Fruit fly (Drosophila melanogaster): ENCODE data around the gene Sgs8.

Gene Sgs8

dm6 chr3L:11533704-11534319 lies 24.6 kb upstream of the Sgs8 start (continued):
- TF ChIP-seq CG11696 (GFP tag; IDR thresholded peaks at IDR 0.05), result no peak
- TF ChIP-seq CG34376 (GFP tag; optimal IDR thresholded peaks at IDR 0.05), result peak; percentile 78
- TF ChIP-seq CG2129 (GFP tag; IDR thresholded peaks at IDR 0.05; ENCODE audit: partially characterized antibody), result no peak
- TF ChIP-seq CG34224 (GFP tag; IDR thresholded peaks at IDR 0.05; ENCODE audit: partially characterized antibody), result 0 out of 3 replicates have a peak, but pooled peaks have one; percentile 14
- TF ChIP-seq CG6254 (GFP tag; optimal IDR thresholded peaks at IDR 0.05), result no peak
- peak; percentile 32 for TF ChIP-seq CG5180 (GFP tag; optimal IDR thresholded peaks at IDR 0.05)
- no peak for TF ChIP-seq CG6175 (GFP tag; IDR thresholded peaks at IDR 0.05)
- TF ChIP-seq maf-S (GFP tag; optimal IDR thresholded peaks at IDR 0.05), result no peak
- no peak for TF ChIP-seq CG11398 (GFP tag; optimal IDR thresholded peaks at IDR 0.05)
- TF ChIP-seq CG8765 (GFP tag; IDR thresholded peaks at IDR 0.05), result no peak
- 0 out of 2 replicates have a peak, but pooled peaks have one; percentile 13 for TF ChIP-seq Awh (GFP tag; IDR thresholded peaks at IDR 0.05)
- no peak for TF ChIP-seq CG4404 (GFP tag; IDR thresholded peaks at IDR 0.05)
- peak in 1 of 2 experiments; percentile 32 for TF ChIP-seq Eip74EF (GFP tag; optimal IDR thresholded peaks at IDR 0.05)
- no peak for TF ChIP-seq CG4282 (GFP tag; optimal IDR thresholded peaks at IDR 0.05)
- no peak for TF ChIP-seq Chrac-16 (GFP tag; optimal IDR thresholded peaks at IDR 0.05)
- TF ChIP-seq CG43689 (GFP tag; IDR thresholded peaks at IDR 0.05), result no peak
- TF ChIP-seq Dp (GFP tag; optimal IDR thresholded peaks at IDR 0.05), result no peak
- no peak for TF ChIP-seq exex (tag; optimal IDR thresholded peaks at IDR 0.05)
- TF ChIP-seq CG10366 (GFP tag; IDR thresholded peaks at IDR 0.05), result 0 out of 2 replicates have a peak, but pooled peaks have one; percentile 15
- peak; percentile 43 for TF ChIP-seq CG17359 (tag; optimal IDR thresholded peaks at IDR 0.05)
- TF ChIP-seq pho (GFP tag; optimal IDR thresholded peaks at IDR 0.05), result peak; percentile 40
- TF ChIP-seq CG33557 (GFP tag; optimal IDR thresholded peaks at IDR 0.05), result no peak
- TF ChIP-seq CG32767 (GFP tag; IDR thresholded peaks at IDR 0.05), result no peak
- TF ChIP-seq wek (GFP tag; optimal IDR thresholded peaks at IDR 0.05), result no peak
- no peak for TF ChIP-seq kah (GFP tag; optimal IDR thresholded peaks at IDR 0.05)
- no peak for TF ChIP-seq CG10274 (GFP tag; optimal IDR thresholded peaks at IDR 0.05)
- TF ChIP-seq CG6765 (GFP tag; optimal IDR thresholded peaks at IDR 0.05), result peak; percentile 22
- TF ChIP-seq CG11093 (GFP tag; IDR thresholded peaks at IDR 0.05), result peak; percentile 40; the same call in 1 of the 3 replicates
- no peak for TF ChIP-seq CG15073 (GFP tag; optimal IDR thresholded peaks at IDR 0.05)
- no peak for TF ChIP-seq CG11085 (GFP tag; IDR thresholded peaks at IDR 0.05)
- TF ChIP-seq vnd (GFP tag; IDR thresholded peaks at IDR 0.05; ENCODE audit: partially characterized antibody), result no peak
- peak; percentile 5 for TF ChIP-seq CG10979 (tag; optimal IDR thresholded peaks at IDR 0.05)
- TF ChIP-seq CG18619 (GFP tag; optimal IDR thresholded peaks at IDR 0.05), result peak; percentile 18
- TF ChIP-seq Stat92E (GFP tag; optimal IDR thresholded peaks at IDR 0.05), result no peak
- peak; percentile 48 for TF ChIP-seq CG17385 (GFP tag; optimal IDR thresholded peaks at IDR 0.05)
- TF ChIP-seq sob (GFP tag; IDR thresholded peaks at IDR 0.05), result peak; percentile 51
- TF ChIP-seq esg (GFP tag; conservative IDR thresholded peaks at IDR 0.05), result no peak
- TF ChIP-seq CG13424 (tag; optimal IDR thresholded peaks at IDR 0.05), result peak; percentile 56
- peak; percentile 41 for TF ChIP-seq Fer3 (tag; optimal IDR thresholded peaks at IDR 0.05)
- peak; percentile 4 for TF ChIP-seq bcd (GFP tag; optimal IDR thresholded peaks at IDR 0.05)
- TF ChIP-seq wdn (GFP tag; IDR thresholded peaks at IDR 0.05), result no peak
- TF ChIP-seq CG7556 (GFP tag; optimal IDR thresholded peaks at IDR 0.05), result peak; percentile 68
- no peak for TF ChIP-seq peb (GFP tag; IDR thresholded peaks at IDR 0.05)
- no peak; the same call in 1 of the 2 replicates for TF ChIP-seq Oaz (GFP tag; IDR thresholded peaks at IDR 0.05)
- TF ChIP-seq usp (GFP tag; optimal IDR thresholded peaks at IDR 0.05), result no peak
- no peak for TF ChIP-seq Sry-δ (GFP tag; optimal IDR thresholded peaks at IDR 0.05)
- TF ChIP-seq pan (optimal IDR thresholded peaks at IDR 0.05), result no peak
- TF ChIP-seq pan (GFP tag; optimal IDR thresholded peaks at IDR 0.05 in 1 of 2, IDR thresholded peaks at IDR 0.05 in 1 of 2), result peak in 1 of 2 experiments; percentile 6
- TF ChIP-seq Kr (GFP tag; optimal IDR thresholded peaks at IDR 0.05), result no peak
